Fruit fly (Drosophila melanogaster) whole organism, embryonic: ENCODE measurements around the gene Chrac-14.

ENCODE experiments used
- Blimp-1 ChIP-seq: fragments of 200-800 bp; sonication (Bioruptor generic); optimal IDR thresholded peaks from 3 replicates; lab custom pipeline; 2018; ENCODE audit warnings: missing biosample characterization, missing genetic modification characterization, mild to moderate bottlenecking, moderate library complexity, missing genetic modification reagents
- Bteb2 ChIP-seq: fragments of 200-800 bp; sonication (Bioruptor generic); optimal IDR thresholded peaks from 2 replicates; lab custom pipeline; 2016; ENCODE audit warnings: missing biosample characterization, missing genetic modification characterization
- CG10366 ChIP-seq: fragments of 200-800 bp; sonication (Bioruptor generic); IDR thresholded peaks from 2 replicates; pipeline ENCODE4 v1.3.6; 2022; ENCODE audit warnings: missing biosample characterization, missing genetic modification characterization
- CG11398 ChIP-seq: fragments of 200-800 bp; sonication (Bioruptor generic); optimal IDR thresholded peaks from 2 replicates; lab custom pipeline; 2016; ENCODE audit warnings: missing biosample characterization, missing genetic modification characterization
- CG14710 ChIP-seq: fragments of 200-800 bp; sonication (Bioruptor generic); optimal IDR thresholded peaks from 3 replicates; lab custom pipeline; 2019; ENCODE audit warnings: missing biosample characterization, mild to moderate bottlenecking, missing genetic modification characterization, moderate library complexity
- CG17802 ChIP-seq: fragments of 200-800 bp; sonication (Bioruptor generic); optimal IDR thresholded peaks from 2 replicates; lab custom pipeline; 2018; ENCODE audit warnings: missing biosample characterization, mild to moderate bottlenecking, missing genetic modification characterization, moderate library complexity
- CG2875 ChIP-seq: fragments of 200-800 bp; sonication (Bioruptor generic); optimal IDR thresholded peaks from 2 replicates; lab custom pipeline; 2017; ENCODE audit warnings: missing biosample characterization, mild to moderate bottlenecking, missing genetic modification characterization, missing genetic modification reagents
- CG4730 ChIP-seq: fragments of 200-800 bp; sonication (Bioruptor generic); IDR thresholded peaks from 2 replicates; pipeline ENCODE4 v1.3.6; 2022; ENCODE audit warnings: missing biosample characterization, missing genetic modification characterization
- CG5953 ChIP-seq: fragments of 200-800 bp; sonication (Bioruptor generic); IDR thresholded peaks from 2 replicates; pipeline ENCODE4 v1.3.6; 2022; ENCODE audit warnings: missing biosample characterization, missing genetic modification characterization
- CG6689 ChIP-seq: fragments of 200-800 bp; sonication (Bioruptor generic); IDR thresholded peaks from 2 replicates; pipeline ENCODE4 v1.3.6; 2022; ENCODE audit warnings: missing biosample characterization, missing genetic modification characterization
- CG8924 ChIP-seq: fragments of 200-800 bp; optimal IDR thresholded peaks from 3 replicates; lab custom pipeline; 2019; ENCODE audit warnings: missing biosample characterization, mild to moderate bottlenecking, missing genetic modification characterization, moderate library complexity
- D19A ChIP-seq: fragments of 200-800 bp; optimal IDR thresholded peaks from 3 replicates; lab custom pipeline; 2019; ENCODE audit warnings: missing biosample characterization, mild to moderate bottlenecking, missing genetic modification characterization, moderate library complexity
- HHEX ChIP-seq: fragments of 200-800 bp; sonication (Bioruptor generic); optimal IDR thresholded peaks from 3 replicates; lab custom pipeline; 2017; ENCODE audit warnings: missing biosample characterization, mild to moderate bottlenecking, missing genetic modification characterization, missing genetic modification reagents
- HLH3B ChIP-seq: fragments of 200-800 bp; sonication (Bioruptor generic); IDR thresholded peaks from 2 replicates; pipeline ENCODE4 v1.3.6; 2022; ENCODE audit warnings: missing biosample characterization, missing genetic modification characterization
- HLHmδ ChIP-seq: fragments of 200-800 bp; sonication (Bioruptor generic); optimal IDR thresholded peaks from 2 replicates; lab custom pipeline; 2018; ENCODE audit warnings: missing biosample characterization, mild to moderate bottlenecking, missing genetic modification characterization, moderate library complexity
- Hey ChIP-seq: fragments of 200-800 bp; sonication (Bioruptor generic); optimal IDR thresholded peaks from 3 replicates; lab custom pipeline; 2018; ENCODE audit warnings: missing biosample characterization, mild to moderate bottlenecking, missing genetic modification characterization
- Lim3 ChIP-seq: fragments of 200-800 bp; sonication (Bioruptor generic); IDR thresholded peaks from 2 replicates; pipeline ENCODE4 v1.3.6; 2022; ENCODE audit warnings: missing biosample characterization, missing genetic modification characterization
- Oli ChIP-seq: fragments of 200-800 bp; sonication (Bioruptor generic); optimal IDR thresholded peaks from 2 replicates; lab custom pipeline; 2018; ENCODE audit warnings: missing biosample characterization, mild to moderate bottlenecking, missing genetic modification characterization, moderate library complexity
- Pdp1 ChIP-seq, 2 experiments: fragments of 200-800 bp; sonication (Bioruptor generic); optimal IDR thresholded peaks; 3 replicates each; lab custom pipeline; 2016; ENCODE audit warnings: missing biosample characterization in 2 of 2, missing genetic modification characterization in 2 of 2, mild to moderate bottlenecking in 1 of 2, moderate library complexity in 1 of 2
- Poxn ChIP-seq: fragments of 200-800 bp; sonication (Bioruptor generic); IDR thresholded peaks from 2 replicates; pipeline ENCODE4 v1.3.6; 2022; ENCODE audit warnings: missing biosample characterization, missing genetic modification characterization
- Ptx1 ChIP-seq: fragments of 200-800 bp; sonication (Bioruptor generic); IDR thresholded peaks from 2 replicates; pipeline ENCODE4 v1.3.6; 2022; ENCODE audit warnings: missing biosample characterization, missing genetic modification characterization
- Rfx ChIP-seq: fragments of 200-800 bp; sonication (Bioruptor generic); IDR thresholded peaks from 2 replicates; pipeline ENCODE4 v1.3.6; 2022; ENCODE audit warnings: missing biosample characterization, missing genetic modification characterization
- Trl ChIP-seq, 3 experiments: fragments of >200 bp in 2 of 3; fragments of 200-800 bp in 1 of 3; sonication (Bioruptor generic) in 1 of 3; optimal IDR thresholded peaks; 2 replicates in 1 of 3; 3 replicates in 2 of 3; lab custom pipeline; 2016 to 2017; ENCODE audit warnings: missing biosample characterization in 1 of 3, missing genetic modification characterization in 1 of 3
- al ChIP-seq: fragments of 200-800 bp; sonication (Bioruptor generic); IDR thresholded peaks from 2 replicates; pipeline ENCODE4 v1.3.6; 2022; ENCODE audit warnings: missing biosample characterization, missing genetic modification characterization
- ara ChIP-seq: fragments of 200-800 bp; sonication (Bioruptor generic); IDR thresholded peaks from 2 replicates; pipeline ENCODE4 v1.3.6; 2022; ENCODE audit warnings: missing biosample characterization, missing genetic modification characterization
- ash1 ChIP-seq: fragments of 200-800 bp; sonication (Bioruptor generic); optimal IDR thresholded peaks from 2 replicates; lab custom pipeline; 2018; ENCODE audit warnings: missing biosample characterization, mild to moderate bottlenecking, missing genetic modification characterization
- ato ChIP-seq: fragments of 200-800 bp; sonication (Bioruptor generic); IDR thresholded peaks from 2 replicates; pipeline ENCODE4 v1.3.6; 2022; ENCODE audit warnings: missing biosample characterization, missing genetic modification characterization; ENCODE audit not compliant: partially characterized antibody
- bsh ChIP-seq, 2 experiments: fragments of 200-800 bp; sonication (Bioruptor generic); optimal IDR thresholded peaks; 2 replicates each; lab custom pipeline; 2017 to 2018; ENCODE audit warnings: mild to moderate bottlenecking in 2 of 2, missing biosample characterization in 2 of 2, missing genetic modification characterization in 2 of 2, moderate library complexity in 1 of 2
- cas ChIP-seq: fragments of 200-800 bp; sonication (Bioruptor generic); IDR thresholded peaks from 2 replicates; pipeline ENCODE4 v1.3.6; 2022; ENCODE audit warnings: missing biosample characterization, missing genetic modification characterization
- crc ChIP-seq: fragments of 200-800 bp; sonication (Bioruptor generic); optimal IDR thresholded peaks from 2 replicates; lab custom pipeline; 2016; ENCODE audit warnings: missing biosample characterization, missing genetic modification characterization
- crol ChIP-seq: fragments of 200-800 bp; sonication (Bioruptor generic); IDR thresholded peaks from 2 replicates; pipeline ENCODE4 v1.3.6; 2022; ENCODE audit warnings: missing biosample characterization, missing genetic modification characterization
- dan ChIP-seq: fragments of 200-800 bp; sonication (Bioruptor generic); IDR thresholded peaks from 2 replicates; pipeline ENCODE4 v1.3.6; 2022; ENCODE audit warnings: missing biosample characterization, missing genetic modification characterization
- dmrt11E ChIP-seq: fragments of 200-800 bp; sonication (Bioruptor generic); optimal IDR thresholded peaks from 3 replicates; lab custom pipeline; 2018; ENCODE audit warnings: missing biosample characterization, mild to moderate bottlenecking, missing genetic modification characterization, moderate library complexity
- dmrt99B ChIP-seq: fragments of 200-800 bp; sonication (Bioruptor generic); optimal IDR thresholded peaks from 2 replicates; lab custom pipeline; 2018; ENCODE audit warnings: missing biosample characterization, mild to moderate bottlenecking, missing genetic modification characterization, moderate library complexity
- ken ChIP-seq: fragments of 200-800 bp; sonication (Bioruptor generic); IDR thresholded peaks from 3 replicates; pipeline ENCODE4 v1.3.6; 2022; ENCODE audit warnings: missing biosample characterization, missing genetic modification characterization
- nom ChIP-seq: fragments of 200-800 bp; sonication (Bioruptor generic); optimal IDR thresholded peaks from 2 replicates; lab custom pipeline; 2017; ENCODE audit warnings: missing biosample characterization, missing genetic modification characterization, mild to moderate bottlenecking, moderate library complexity, missing genetic modification reagents
- pb ChIP-seq: fragments of 200-800 bp; sonication (Bioruptor generic); optimal IDR thresholded peaks from 3 replicates; lab custom pipeline; 2016; ENCODE audit warnings: missing biosample characterization, missing genetic modification characterization
- pfk ChIP-seq: fragments of 200-800 bp; sonication (Bioruptor generic); optimal IDR thresholded peaks from 2 replicates; lab custom pipeline; 2018; ENCODE audit warnings: missing biosample characterization, mild to moderate bottlenecking, missing genetic modification characterization, moderate library complexity
- phol ChIP-seq: fragments of 200-800 bp; sonication (Bioruptor generic); optimal IDR thresholded peaks from 3 replicates; lab custom pipeline; 2018; ENCODE audit warnings: missing biosample characterization, mild to moderate bottlenecking, missing genetic modification characterization, moderate library complexity
- row ChIP-seq: fragments of 200-800 bp; sonication (Bioruptor generic); IDR thresholded peaks from 3 replicates; pipeline ENCODE4 v1.3.6; 2022; ENCODE audit warnings: missing biosample characterization, missing genetic modification characterization
- stc ChIP-seq: fragments of 200-800 bp; sonication (Bioruptor generic); IDR thresholded peaks from 2 replicates; pipeline ENCODE4 v1.3.6; 2022; ENCODE audit warnings: missing biosample characterization, missing genetic modification characterization
- tna ChIP-seq: fragments of 200-800 bp; sonication (Bioruptor generic); IDR thresholded peaks from 2 replicates; pipeline ENCODE4 v1.3.6; 2022; ENCODE audit warnings: missing biosample characterization, missing genetic modification characterization; ENCODE audit not compliant: partially characterized antibody
- vfl ChIP-seq: fragments of 200-800 bp; sonication (Bioruptor generic); optimal IDR thresholded peaks from 2 replicates; lab custom pipeline; 2016; ENCODE audit warnings: missing biosample characterization, missing genetic modification characterization
- zf30C ChIP-seq: fragments of 200-800 bp; sonication (Bioruptor generic); optimal IDR thresholded peaks from 3 replicates; lab custom pipeline; 2018; ENCODE audit warnings: missing biosample characterization, mild to moderate bottlenecking, missing genetic modification characterization
- zfh1 ChIP-seq: fragments of 200-800 bp; sonication (Bioruptor generic); IDR thresholded peaks from 3 replicates; pipeline ENCODE4 v1.3.6; 2022; ENCODE audit warnings: missing biosample characterization, missing genetic modification characterization

The Chrac-14 gene

dm6 chr2L:8411530-8411929 is 25.7 kb upstream of the Chrac-14 start, which contains the start of gene Naglu:
Gene Naglu, minus strand, starts transcription at chr2L:8411868.
- peak; percentile 43 for TF ChIP-seq nom (GFP tag; lab: Kevin White, UChicago)
- peak in 1 of 2 experiments; percentile 52 for TF ChIP-seq Trl (optimal IDR thresholded peaks at IDR 0.05; lab: Kevin White, UChicago)
- no peak for TF ChIP-seq Trl (GFP tag; optimal IDR thresholded peaks at IDR 0.05; lab: Kevin White, UChicago)
- peak in 1 of 2 experiments; percentile 12 for TF ChIP-seq bsh (GFP tag; optimal IDR thresholded peaks at IDR 0.05; lab: Kevin White, UChicago)
- 0 out of 3 replicates have a peak, but pooled peaks have one; percentile 10 for TF ChIP-seq row (GFP tag; lab: Robert Waterston, UW)
- TF ChIP-seq cas = 0 out of 2 replicates have a peak, but pooled peaks have one; percentile 17
- 0 out of 2 replicates have a peak, but pooled peaks have one; percentile 6 for TF ChIP-seq Rfx (GFP tag; lab: Robert Waterston, UW)
- peak; percentile 86 for TF ChIP-seq D19A (tag; lab: Kevin White, UChicago)
- 0 out of 2 replicates have a peak, but pooled peaks have one; percentile 14 for TF ChIP-seq HLH3B (GFP tag; lab: Robert Waterston, UW)
- TF ChIP-seq crol (GFP tag; lab: Robert Waterston, UW) = 0 out of 2 replicates have a peak, but pooled peaks have one; percentile 9
- peak; percentile 46; the same call in 1 of the 2 replicates for TF ChIP-seq ato (GFP tag; lab: Robert Waterston, UW)
- TF ChIP-seq CG17802 (tag; lab: Kevin White, UChicago) = peak; percentile 38
- TF ChIP-seq Hey (tag; lab: Kevin White, UChicago) = no peak
- peak; percentile 46 for TF ChIP-seq HLHmδ (GFP tag; lab: Kevin White, UChicago)
- TF ChIP-seq Poxn = no peak
- TF ChIP-seq Blimp-1 (GFP tag; lab: Kevin White, UChicago) = peak; percentile 60
- no peak for TF ChIP-seq CG2875 (GFP tag; lab: Kevin White, UChicago)
- TF ChIP-seq Bteb2 (GFP tag; lab: Kevin White, UChicago) = no peak
- peak; percentile 10 for TF ChIP-seq CG14710 (tag; lab: Kevin White, UChicago)
- TF ChIP-seq, all 482 proteins: peak for 14

dm6 chr2L:8414887-8415883 is 22.0 kb upstream of the Chrac-14 start, which contains the start of the genes CG13398 and Akap200:
Gene CG13398, minus strand, starts transcription at chr2L:8415256.
Gene Akap200, plus strand, starts transcription at chr2L:8415690.
- TF ChIP-seq Ptx1 = 0 out of 2 replicates have a peak, but pooled peaks have one; percentile 32
- TF ChIP-seq pfk (GFP tag; lab: Kevin White, UChicago) = no peak
- TF ChIP-seq dmrt11E (tag; lab: Kevin White, UChicago) = no peak
- no peak for TF ChIP-seq al (GFP tag; lab: Robert Waterston, UW)
- peak in 1 of 2 experiments; percentile 32 for TF ChIP-seq Pdp1 (GFP tag; optimal IDR thresholded peaks at IDR 0.05; lab: Kevin White, UChicago)
- TF ChIP-seq CG10366 (GFP tag; lab: Robert Waterston, UW) = no peak
- TF ChIP-seq Oli (tag; lab: Kevin White, UChicago) = no peak
- TF ChIP-seq pb (GFP tag; lab: Kevin White, UChicago) = no peak
- 0 out of 3 replicates have a peak, but pooled peaks have one; percentile 25 for TF ChIP-seq ken (GFP tag; lab: Robert Waterston, UW)
- TF ChIP-seq dan (GFP tag; lab: Robert Waterston, UW) = no peak
- TF ChIP-seq CG8924 = peak; percentile 46
- TF ChIP-seq Lim3 (GFP tag; lab: Robert Waterston, UW) = no peak
- TF ChIP-seq tna (GFP tag; lab: Robert Waterston, UW) = no peak
- no peak for TF ChIP-seq CG4730 (GFP tag; lab: Robert Waterston, UW)
- no peak for TF ChIP-seq dmrt99B (tag; lab: Kevin White, UChicago)
- no peak for TF ChIP-seq zfh1 (GFP tag; lab: Robert Waterston, UW)
- 0 out of 2 replicates have a peak, but pooled peaks have one; percentile 29 for TF ChIP-seq CG5953 (GFP tag; lab: Robert Waterston, UW)
- TF ChIP-seq ash1 (GFP tag; lab: Kevin White, UChicago) = no peak
- peak; percentile 94 for TF ChIP-seq phol
- peak; percentile 20 for TF ChIP-seq CG11398 (GFP tag; lab: Kevin White, UChicago)
- no peak for TF ChIP-seq stc (GFP tag; lab: Robert Waterston, UW)
- peak; percentile 2 for TF ChIP-seq HHEX (GFP tag; lab: Kevin White, UChicago)
- peak; percentile 41 for TF ChIP-seq D19A (tag; lab: Kevin White, UChicago)
- TF ChIP-seq ara (GFP tag; lab: Robert Waterston, UW) = no peak
- no peak for TF ChIP-seq zf30C (GFP tag; lab: Kevin White, UChicago)
- TF ChIP-seq CG6689 (GFP tag; lab: Robert Waterston, UW) = 0 out of 2 replicates have a peak, but pooled peaks have one; percentile 35
- TF ChIP-seq crc = no peak
- no peak for TF ChIP-seq vfl (GFP tag; lab: Kevin White, UChicago)
- TF ChIP-seq cas = no peak
